Fruit fly (Drosophila melanogaster): Measurements from ENCODE around the gene Brd8.

The Brd8 gene

DNA sequence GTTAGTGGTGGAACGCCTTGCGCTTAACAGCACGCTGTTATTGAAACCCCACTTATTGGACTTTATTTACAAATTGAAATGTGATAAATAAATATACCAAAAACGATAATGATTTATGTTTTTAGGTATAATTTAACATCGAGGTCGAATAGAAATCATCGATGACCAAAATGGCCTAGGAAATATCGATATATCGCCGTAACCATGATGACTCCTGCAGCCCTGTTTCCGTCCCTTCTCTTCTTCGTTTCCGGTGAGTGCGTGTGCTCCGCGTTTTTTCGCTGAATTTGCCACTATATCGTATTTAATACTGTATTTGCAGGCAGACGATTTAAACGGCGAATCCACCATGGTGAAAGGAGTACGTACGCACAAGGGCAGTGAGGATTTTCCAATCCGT is 3.3 kb upstream of the Brd8 start, which contains the start of gene eEF1gamma (continued):
- TF ChIP-seq cas (GFP tag; IDR thresholded peaks at IDR 0.05) (peak; percentile 77), CG11723 (GFP tag; optimal IDR thresholded peaks at IDR 0.05) (peak; percentile 95), CG3995 (GFP tag; optimal IDR thresholded peaks at IDR 0.05) (peak; percentile 80), CG6765 (GFP tag; optimal IDR thresholded peaks at IDR 0.05) (peak; percentile 98), CG1603 (tag; optimal IDR thresholded peaks at IDR 0.05) (peak; percentile 95), prd (optimal IDR thresholded peaks at IDR 0.05) (no peak), prd (GFP tag; IDR thresholded peaks at IDR 0.05) (peak; percentile 83), scrt (GFP tag; optimal IDR thresholded peaks at IDR 0.05) (peak; percentile 93), CG9609 (GFP tag; optimal IDR thresholded peaks at IDR 0.05) (peak; percentile 92), hkb (optimal IDR thresholded peaks at IDR 0.05) (no peak), hkb (GFP tag; IDR thresholded peaks at IDR 0.05) (peak; percentile 95), CG17328 (GFP tag; IDR thresholded peaks at IDR 0.05) (peak; percentile 97), tap (tag; optimal IDR thresholded peaks at IDR 0.05) (peak; percentile 79), pum (GFP tag; optimal IDR thresholded peaks at IDR 0.05) (peak; percentile 87), Hr3 (GFP tag; optimal IDR thresholded peaks at IDR 0.05) (peak; percentile 85), HLH3B (GFP tag; IDR thresholded peaks at IDR 0.05) (peak; percentile 91), ftz-f1 (GFP tag; optimal IDR thresholded peaks at IDR 0.05) (peak; percentile 83), pan (optimal IDR thresholded peaks at IDR 0.05) (no peak), pan (GFP tag; optimal IDR thresholded peaks at IDR 0.05 in 1 of 2, IDR thresholded peaks at IDR 0.05 in 1 of 2) (peak in 1 of 2 experiments; percentile 94), CG34422 (GFP tag; IDR thresholded peaks at IDR 0.05) (peak; percentile 95), CG2875 (GFP tag; optimal IDR thresholded peaks at IDR 0.05) (peak; percentile 95), CG11456 (GFP tag; IDR thresholded peaks at IDR 0.05) (peak; percentile 98), Chrac-16 (GFP tag; optimal IDR thresholded peaks at IDR 0.05) (peak; percentile 80), Dip3 (GFP tag; optimal IDR thresholded peaks at IDR 0.05) (peak; percentile 88), phol (tag; optimal IDR thresholded peaks at IDR 0.05) (peak; percentile 97), CG10147 (GFP tag; optimal IDR thresholded peaks at IDR 0.05) (peak; percentile 93), Bgb (GFP tag; IDR thresholded peaks at IDR 0.05; ENCODE audit: partially characterized antibody) (peak; percentile 94), CG3163 (GFP tag; optimal IDR thresholded peaks at IDR 0.05) (peak; percentile 85), Blimp-1 (GFP tag; optimal IDR thresholded peaks at IDR 0.05) (peak; percentile 71), CG7556 (GFP tag; optimal IDR thresholded peaks at IDR 0.05) (peak; percentile 81), CG2120 (GFP tag; optimal IDR thresholded peaks at IDR 0.05) (peak; percentile 85), Lhr (GFP tag; optimal IDR thresholded peaks at IDR 0.05) (peak; percentile 91), sens-2 (GFP tag; IDR thresholded peaks at IDR 0.05) (peak; percentile 97), Aef1 (GFP tag; IDR thresholded peaks at IDR 0.05) (peak; percentile 83), D19A (tag; optimal IDR thresholded peaks at IDR 0.05) (peak; percentile 70), mld (GFP tag; IDR thresholded peaks at IDR 0.05; ENCODE audit: partially characterized antibody) (peak; percentile 89), Elba2 (GFP tag; optimal IDR thresholded peaks at IDR 0.05) (peak; percentile 70), gcm (GFP tag; optimal IDR thresholded peaks at IDR 0.05) (peak; percentile 95), kni (GFP tag; optimal IDR thresholded peaks at IDR 0.05) (peak; percentile 98), CG17912 (GFP tag; optimal IDR thresholded peaks at IDR 0.05) (peak; percentile 97), Jarid2 (GFP tag; optimal IDR thresholded peaks at IDR 0.05) (peak; percentile 88), chn (GFP tag; optimal IDR thresholded peaks at IDR 0.05) (peak; percentile 93), Dref (GFP tag; IDR thresholded peaks at IDR 0.05) (peak; percentile 88), CG6791 (GFP tag; IDR thresholded peaks at IDR 0.05; ENCODE audit: partially characterized antibody) (peak; percentile 96), ranshi (GFP tag; IDR thresholded peaks at IDR 0.05) (peak; percentile 92), CG30403 (GFP tag; optimal IDR thresholded peaks at IDR 0.05) (peak; percentile 92), dan (GFP tag; IDR thresholded peaks at IDR 0.05) (no peak), crol (GFP tag; IDR thresholded peaks at IDR 0.05) (peak; percentile 84), Neu2 (GFP tag; optimal IDR thresholded peaks at IDR 0.05; ENCODE audit: borderline replicate concordance) (peak; percentile 81), knrl (GFP tag; IDR thresholded peaks at IDR 0.05; ENCODE audit: partially characterized antibody) (peak; percentile 94), jing (GFP tag; optimal IDR thresholded peaks at IDR 0.05) (peak; percentile 79), CG4424 (GFP tag; optimal IDR thresholded peaks at IDR 0.05) (peak; percentile 94)
